Worm (Caenorhabditis elegans) whole organism, L1 larva: Measurements from ENCODE around the gene rpl-26.

Experiments
- ama-1 ChIP-seq: fragments of 150-350 bp; optimal IDR thresholded peaks from 2 replicates; lab custom pipeline; 2014
- efl-3 ChIP-seq: fragments of 200-800 bp; sonication (Bioruptor generic); optimal IDR thresholded peaks from 2 replicates; lab custom pipeline; 2018; ENCODE audit warnings: mild to moderate bottlenecking, missing genetic modification characterization, missing compliant biosample characterization
- elt-3 ChIP-seq, 6 experiments: fragments of 150-350 bp in 1 of 6; sonication (generic microtip); optimal IDR thresholded peaks; 2 replicates each; lab custom pipeline; 2017 to 2018; ENCODE audit warnings: missing biosample characterization in 6 of 6, missing genetic modification characterization in 6 of 6, inconsistent platforms in 1 of 6
- jun-1 ChIP-seq: fragments of 150-350 bp; optimal IDR thresholded peaks from 2 replicates; lab custom pipeline; 2014; ENCODE audit warnings: missing biosample characterization, missing genetic modification reagents, missing genetic modification characterization
- lin-39 ChIP-seq: fragments of 150-350 bp; optimal IDR thresholded peaks from 2 replicates; lab custom pipeline; 2014; ENCODE audit warnings: missing biosample characterization, missing genetic modification reagents, missing genetic modification characterization
- lir-3 ChIP-seq: sonication (generic microtip); optimal IDR thresholded peaks from 2 replicates; lab custom pipeline; 2016; ENCODE audit warnings: mild to moderate bottlenecking, missing genetic modification characterization, moderate library complexity, missing compliant biosample characterization; ENCODE audit not compliant: poor library complexity
- mep-1 ChIP-seq: fragments of 150-350 bp; optimal IDR thresholded peaks from 2 replicates; lab custom pipeline; 2014; ENCODE audit warnings: missing biosample characterization, missing genetic modification characterization
- nhr-76 ChIP-seq: sonication (generic microtip); optimal IDR thresholded peaks from 2 replicates; lab custom pipeline; 2017; ENCODE audit warnings: missing biosample characterization, missing genetic modification characterization
- nhr-84 ChIP-seq: sonication (generic microtip); optimal IDR thresholded peaks from 2 replicates; lab custom pipeline; 2017; ENCODE audit warnings: missing biosample characterization, missing genetic modification characterization
- nhr-90 ChIP-seq: sonication (generic microtip); optimal IDR thresholded peaks from 2 replicates; lab custom pipeline; 2016; ENCODE audit warnings: mild to moderate bottlenecking, missing genetic modification characterization, missing compliant biosample characterization; ENCODE audit not compliant: poor library complexity
- tlp-1 ChIP-seq: fragments of 150-350 bp; optimal IDR thresholded peaks from 2 replicates; lab custom pipeline; 2014; ENCODE audit warnings: missing biosample characterization, missing genetic modification characterization
- unc-130 ChIP-seq: fragments of 150-350 bp; optimal IDR thresholded peaks from 2 replicates; lab custom pipeline; 2017; ENCODE audit warnings: missing biosample characterization, missing genetic modification characterization, inconsistent platforms
- ztf-11 ChIP-seq, 2 experiments: sonication (generic microtip); optimal IDR thresholded peaks; 2 replicates each; lab custom pipeline; 2016 to 2017; ENCODE audit warnings: missing genetic modification characterization in 2 of 2, missing biosample characterization in 1 of 2, missing compliant biosample characterization in 1 of 2

ce11 chrII:8625163-8625562, 22.6 kb downstream of the rpl-26 start, which contains the start of gene sptf-2:
- TF ChIP-seq mep-1 (tag; lab: Kevin White, UChicago) (no peak), lir-3 (tag; lab: Kevin White, UChicago) (no peak), efl-3 (GFP tag; lab: Kevin White, UChicago) (no peak), lin-39 (tag; lab: Kevin White, UChicago) (no peak), tlp-1 (tag; lab: Kevin White, UChicago) (no peak), elt-3 (tag; optimal IDR thresholded peaks at IDR 0.05; lab: Kevin White, UChicago) (no peak), nhr-90 (no peak), nhr-84 (tag; lab: Kevin White, UChicago) (no peak), nhr-76 (tag; lab: Kevin White, UChicago) (no peak), ztf-11 (tag; optimal IDR thresholded peaks at IDR 0.05; lab: Kevin White, UChicago) (no peak), jun-1 (tag; lab: Kevin White, UChicago) (peak; percentile 34), ama-1 (lab: Kevin White, UChicago) (no peak), unc-130 (tag; lab: Kevin White, UChicago) (no peak)
